Fruit fly (Drosophila melanogaster): Measurements from ENCODE around the gene Srp54.
A peak's percentile ranks its signal among the peaks of the same experiment; 100 is the strongest.

Srp54 gene

dm6 chr2L:9918020-9918959 lies 5.6 kb downstream of the Srp54 start, which contains the start of the genes CG5885 and CG4598 (continued):
- peak; percentile 82 for TF ChIP-seq CG12391 (tag; optimal IDR thresholded peaks at IDR 0.05)
- TF ChIP-seq CG13624 (GFP tag; optimal IDR thresholded peaks at IDR 0.05) = peak; percentile 32
- peak; percentile 84 for TF ChIP-seq CG11504 (tag; optimal IDR thresholded peaks at IDR 0.05)
- peak; percentile 12 for TF ChIP-seq slou (GFP tag; optimal IDR thresholded peaks at IDR 0.05)
- TF ChIP-seq CG7963 (GFP tag; IDR thresholded peaks at IDR 0.05; ENCODE audit: partially characterized antibody) = peak; percentile 29; the same call in 1 of the 3 replicates
- TF ChIP-seq CG16815 (GFP tag; optimal IDR thresholded peaks at IDR 0.05) = peak; percentile 40
- no peak for TF ChIP-seq CG7357 (GFP tag; IDR thresholded peaks at IDR 0.05)
- TF ChIP-seq Gsc (GFP tag; IDR thresholded peaks at IDR 0.05) = no peak
- peak; percentile 36 for TF ChIP-seq CG6765 (GFP tag; optimal IDR thresholded peaks at IDR 0.05)
- TF ChIP-seq nmo (GFP tag; optimal IDR thresholded peaks at IDR 0.05) = peak; percentile 61
- TF ChIP-seq pita (GFP tag; optimal IDR thresholded peaks at IDR 0.05) = no peak
- 0 out of 2 replicates have a peak, but pooled peaks have one; percentile 28 for TF ChIP-seq CG11696 (GFP tag; IDR thresholded peaks at IDR 0.05)
- peak; percentile 44 for TF ChIP-seq Abd-B (GFP tag; optimal IDR thresholded peaks at IDR 0.05)
- peak; percentile 48 for TF ChIP-seq tna (GFP tag; IDR thresholded peaks at IDR 0.05; ENCODE audit: partially characterized antibody)
- TF ChIP-seq jumu (GFP tag; optimal IDR thresholded peaks at IDR 0.05) = peak; percentile 30
- peak; percentile 46 for TF ChIP-seq tx (GFP tag; optimal IDR thresholded peaks at IDR 0.05)
- TF ChIP-seq CG12104 (GFP tag; optimal IDR thresholded peaks at IDR 0.05) = peak; percentile 45
- TF ChIP-seq Ets65A (GFP tag) = peak; percentile 87
- no peak; the same call in 1 of the 2 replicates for TF ChIP-seq sim (GFP tag; IDR thresholded peaks at IDR 0.05)
- TF ChIP-seq Usf (GFP tag; optimal IDR thresholded peaks at IDR 0.05) = no peak
- TF ChIP-seq Hmr (GFP tag; optimal IDR thresholded peaks at IDR 0.05) = peak; percentile 75
- no peak for TF ChIP-seq CG17802 (tag; optimal IDR thresholded peaks at IDR 0.05)
- TF ChIP-seq mld (GFP tag; IDR thresholded peaks at IDR 0.05; ENCODE audit: partially characterized antibody) = peak; percentile 82
- no peak for TF ChIP-seq CG31388 (GFP tag; optimal IDR thresholded peaks at IDR 0.05)
- no peak for TF ChIP-seq eve (GFP tag; optimal IDR thresholded peaks at IDR 0.05)
- peak; percentile 52 for TF ChIP-seq BtbVII (GFP tag; optimal IDR thresholded peaks at IDR 0.05)
- peak; percentile 95 for TF ChIP-seq E2f2 (GFP tag; IDR thresholded peaks at IDR 0.05)
- TF ChIP-seq az2 (GFP tag; optimal IDR thresholded peaks at IDR 0.05) = peak; percentile 76
- peak; percentile 67; the same call in 1 of the 2 replicates for TF ChIP-seq Atf6 (GFP tag; IDR thresholded peaks at IDR 0.05)
- peak; percentile 78 for TF ChIP-seq Awh (GFP tag; IDR thresholded peaks at IDR 0.05)
- TF ChIP-seq CG3847 (GFP tag; IDR thresholded peaks at IDR 0.05) = peak; percentile 59
- no peak for TF ChIP-seq Atf-2 (GFP tag; optimal IDR thresholded peaks at IDR 0.05)
- peak; percentile 64 for TF ChIP-seq CG15514 (GFP tag; optimal IDR thresholded peaks at IDR 0.05)
- peak; percentile 37 for TF ChIP-seq bab2 (GFP tag; optimal IDR thresholded peaks at IDR 0.05)
- TF ChIP-seq CG16779 (GFP tag; IDR thresholded peaks at IDR 0.05) = 0 out of 2 replicates have a peak, but pooled peaks have one; percentile 13
- TF ChIP-seq NFAT (GFP tag; IDR thresholded peaks at IDR 0.05) = peak; percentile 50
- peak; percentile 39; the same call in 1 of the 2 replicates for TF ChIP-seq ssp (GFP tag; IDR thresholded peaks at IDR 0.05)
- peak; percentile 55 for TF ChIP-seq HmgZ (tag; optimal IDR thresholded peaks at IDR 0.05)
- peak; percentile 51; the same call in 1 of the 2 replicates for TF ChIP-seq ato (GFP tag; IDR thresholded peaks at IDR 0.05; ENCODE audit: partially characterized antibody)
- peak; percentile 78 for TF ChIP-seq CG12659 (GFP tag; optimal IDR thresholded peaks at IDR 0.05)
- TF ChIP-seq vvl (GFP tag; IDR thresholded peaks at IDR 0.05) = peak; percentile 81
- TF ChIP-seq chm (GFP tag; IDR thresholded peaks at IDR 0.05) = peak; percentile 61
- 0 out of 2 replicates have a peak, but pooled peaks have one; percentile 19 for TF ChIP-seq wor (GFP tag; IDR thresholded peaks at IDR 0.05)
- peak; percentile 56; the same call in 2 of the 4 replicates for TF ChIP-seq Gug (GFP tag; IDR thresholded peaks at IDR 0.05)
- no peak for TF ChIP-seq cad (GFP tag; optimal IDR thresholded peaks at IDR 0.05)
- peak; percentile 55; the same call in 1 of the 2 replicates for TF ChIP-seq onecut (GFP tag; IDR thresholded peaks at IDR 0.05)
- TF ChIP-seq fu2 (GFP tag; optimal IDR thresholded peaks at IDR 0.05) = no peak
- TF ChIP-seq gce (GFP tag; IDR thresholded peaks at IDR 0.05) = no peak

Measured in whole organism, embryonic.